Worm (Caenorhabditis elegans) whole organism, mixed stage, embryonic: ENCODE data around the gene coa-3.

Experiments
- cnd-1 ChIP-seq: fragments of 200-800 bp; sonication (Bioruptor generic); optimal IDR thresholded peaks from 2 replicates; lab custom pipeline; 2018; ENCODE audit warnings: mild to moderate bottlenecking, missing genetic modification characterization, missing compliant biosample characterization
- unc-39 ChIP-seq: fragments of 150-350 bp; optimal IDR thresholded peaks from 2 replicates; lab custom pipeline; 2014; ENCODE audit warnings: missing biosample characterization, missing genetic modification characterization
- unc-62 ChIP-seq: fragments of 150-350 bp; optimal IDR thresholded peaks from 2 replicates; lab custom pipeline; 2014; ENCODE audit warnings: missing biosample characterization, missing genetic modification reagents, missing genetic modification characterization

DNA sequence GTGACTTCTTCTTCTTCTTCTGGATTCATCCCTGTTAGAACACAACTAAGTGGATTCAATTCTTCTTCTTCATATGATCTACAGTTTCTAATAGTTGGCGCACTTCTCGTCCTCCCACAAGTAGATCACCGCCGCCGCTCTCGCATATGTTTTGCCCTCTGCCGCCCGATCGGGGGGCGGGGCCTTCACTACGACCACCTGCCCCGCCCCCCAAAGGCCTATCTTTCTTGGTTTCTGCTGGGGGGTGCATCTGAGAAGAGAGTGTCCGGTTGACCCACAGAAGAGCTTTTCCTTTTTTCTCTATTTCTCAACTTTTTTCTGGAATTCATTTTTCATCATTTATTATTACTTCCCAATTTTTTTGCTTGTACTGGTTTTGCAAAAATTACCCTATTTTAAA, 31.3 kb downstream of the coa-3 start:
- TF ChIP-seq unc-39: no peak
- TF ChIP-seq cnd-1 (tag; lab: Kevin White, UChicago): peak; percentile 13
- no peak for TF ChIP-seq unc-62 (GFP tag; lab: Kevin White, UChicago)
